Worm (Caenorhabditis elegans) whole organism, L1 larva: ENCODE data around the gene mec-3.

ENCODE experiments used
- C34B4.2 ChIP-seq: sonication (generic microtip); optimal IDR thresholded peaks from 2 replicates; lab custom pipeline; 2017; ENCODE audit warnings: mild to moderate bottlenecking, missing genetic modification characterization, missing compliant biosample characterization
- Y116A8C.19 ChIP-seq: sonication (generic microtip); optimal IDR thresholded peaks from 2 replicates; lab custom pipeline; 2016; ENCODE audit warnings: missing compliant biosample characterization, missing genetic modification characterization, borderline replicate concordance
- alr-1 ChIP-seq: fragments of 200-800 bp; sonication (Bioruptor generic); optimal IDR thresholded peaks from 2 replicates; lab custom pipeline; 2018; ENCODE audit warnings: borderline replicate concordance, mild to moderate bottlenecking, missing genetic modification characterization, missing compliant biosample characterization
- aly-2 ChIP-seq: fragments of 150-350 bp; optimal IDR thresholded peaks from 2 replicates; lab custom pipeline; 2014; ENCODE audit warnings: missing biosample characterization, missing genetic modification characterization
- ceh-63 ChIP-seq: fragments of 200-800 bp; sonication (Bioruptor generic); optimal IDR thresholded peaks from 2 replicates; lab custom pipeline; 2018; ENCODE audit warnings: mild to moderate bottlenecking, missing genetic modification characterization, missing compliant biosample characterization
- ceh-90 ChIP-seq: sonication (generic microtip); optimal IDR thresholded peaks from 2 replicates; lab custom pipeline; 2016; ENCODE audit warnings: missing genetic modification characterization, missing compliant biosample characterization
- dpl-1 ChIP-seq, 3 experiments: fragments of 150-350 bp in 2 of 3; sonication (generic microtip) in 1 of 3; optimal IDR thresholded peaks; 2 replicates each; lab custom pipeline; 2014 to 2017; ENCODE audit warnings: missing biosample characterization in 3 of 3, missing genetic modification characterization in 3 of 3, missing genetic modification reagents in 3 of 3
- efl-3 ChIP-seq: fragments of 200-800 bp; sonication (Bioruptor generic); optimal IDR thresholded peaks from 2 replicates; lab custom pipeline; 2018; ENCODE audit warnings: mild to moderate bottlenecking, missing genetic modification characterization, missing compliant biosample characterization
- elt-2 ChIP-seq: sonication (generic microtip); optimal IDR thresholded peaks from 2 replicates; lab custom pipeline; 2016; ENCODE audit warnings: missing genetic modification characterization, mild to moderate bottlenecking, inconsistent platforms, missing compliant biosample characterization, missing genetic modification reagents
- ets-5 ChIP-seq: fragments of 200-800 bp; sonication (Bioruptor generic); IDR thresholded peaks from 2 replicates; pipeline ENCODE4 v1.3.6; 2022; ENCODE audit warnings: missing genetic modification characterization, missing compliant biosample characterization
- fkh-10 ChIP-seq: sonication (generic microtip); optimal IDR thresholded peaks from 2 replicates; lab custom pipeline; 2017; ENCODE audit warnings: missing biosample characterization, missing genetic modification reagents, missing genetic modification characterization
- fkh-4 ChIP-seq: sonication (generic microtip); optimal IDR thresholded peaks from 2 replicates; lab custom pipeline; 2016; ENCODE audit warnings: missing compliant biosample characterization, missing genetic modification characterization, borderline replicate concordance
- fos-1 ChIP-seq: fragments of 150-350 bp; optimal IDR thresholded peaks from 2 replicates; lab custom pipeline; 2014; ENCODE audit warnings: missing biosample characterization, missing genetic modification characterization
- isw-1 ChIP-seq: fragments of 200-800 bp; sonication (Bioruptor generic); IDR thresholded peaks from 2 replicates; pipeline ENCODE4 v1.3.6; 2022; ENCODE audit warnings: missing genetic modification characterization, missing compliant biosample characterization
- jun-1 ChIP-seq: fragments of 150-350 bp; optimal IDR thresholded peaks from 2 replicates; lab custom pipeline; 2014; ENCODE audit warnings: missing biosample characterization, missing genetic modification reagents, missing genetic modification characterization
- lin-35 ChIP-seq, 2 experiments: fragments of 150-350 bp; optimal IDR thresholded peaks; 2 replicates each; lab custom pipeline; 2014; ENCODE audit warnings: missing biosample characterization in 2 of 2, missing genetic modification characterization in 2 of 2, missing genetic modification reagents in 2 of 2
- lin-39 ChIP-seq: fragments of 150-350 bp; optimal IDR thresholded peaks from 2 replicates; lab custom pipeline; 2014; ENCODE audit warnings: missing biosample characterization, missing genetic modification reagents, missing genetic modification characterization
- mef-2 ChIP-seq: fragments of 150-350 bp; optimal IDR thresholded peaks from 2 replicates; lab custom pipeline; 2014; ENCODE audit warnings: missing biosample characterization, missing genetic modification characterization
- nhr-19 ChIP-seq: fragments of 200-800 bp; sonication (Bioruptor generic); conservative IDR thresholded peaks from 2 replicates; pipeline ENCODE4 v1.3.6; 2022; ENCODE audit warnings: missing genetic modification characterization, missing compliant biosample characterization
- nhr-20 ChIP-seq: sonication (generic microtip); optimal IDR thresholded peaks from 2 replicates; lab custom pipeline; 2016; ENCODE audit warnings: mild to moderate bottlenecking, missing genetic modification characterization, missing compliant biosample characterization
- nhr-237 ChIP-seq: fragments of 150-350 bp; optimal IDR thresholded peaks from 2 replicates; lab custom pipeline; 2014; ENCODE audit warnings: missing biosample characterization, missing genetic modification characterization
- nhr-28 ChIP-seq: fragments of 150-350 bp; optimal IDR thresholded peaks from 2 replicates; lab custom pipeline; 2014; ENCODE audit warnings: missing biosample characterization, missing genetic modification characterization
- nhr-71 ChIP-seq: sonication (generic microtip); optimal IDR thresholded peaks from 2 replicates; lab custom pipeline; 2016; ENCODE audit warnings: mild to moderate bottlenecking, missing genetic modification characterization, moderate library complexity, missing compliant biosample characterization
- nhr-76 ChIP-seq: sonication (generic microtip); optimal IDR thresholded peaks from 2 replicates; lab custom pipeline; 2017; ENCODE audit warnings: missing biosample characterization, missing genetic modification characterization
- nhr-90 ChIP-seq: sonication (generic microtip); optimal IDR thresholded peaks from 2 replicates; lab custom pipeline; 2016; ENCODE audit warnings: mild to moderate bottlenecking, missing genetic modification characterization, missing compliant biosample characterization; ENCODE audit not compliant: poor library complexity
- pag-3 ChIP-seq: sonication (generic microtip); optimal IDR thresholded peaks from 2 replicates; lab custom pipeline; 2017; ENCODE audit warnings: missing genetic modification characterization, mild to moderate bottlenecking, missing compliant biosample characterization, antibody characterized with exemption, borderline replicate concordance; ENCODE audit not compliant: insufficient read depth
- pqm-1 ChIP-seq: sonication (generic microtip); optimal IDR thresholded peaks from 3 replicates; lab custom pipeline; 2017; ENCODE audit warnings: missing biosample characterization, missing genetic modification characterization
- rnt-1 ChIP-seq: sonication (generic microtip); optimal IDR thresholded peaks from 2 replicates; lab custom pipeline; 2016; ENCODE audit warnings: mild to moderate bottlenecking, missing genetic modification characterization, moderate library complexity, missing compliant biosample characterization
- sox-4 ChIP-seq: sonication (generic microtip); optimal IDR thresholded peaks from 2 replicates; lab custom pipeline; 2016; ENCODE audit warnings: missing genetic modification characterization, missing compliant biosample characterization
- sptf-1 ChIP-seq: fragments of 150-350 bp; optimal IDR thresholded peaks from 2 replicates; lab custom pipeline; 2014; ENCODE audit warnings: missing biosample characterization, missing genetic modification characterization
- sup-37 ChIP-seq: fragments of 200-800 bp; sonication (Bioruptor generic); optimal IDR thresholded peaks from 2 replicates; lab custom pipeline; 2018; ENCODE audit warnings: mild to moderate bottlenecking, missing genetic modification characterization, missing compliant biosample characterization
- tbx-2 ChIP-seq: sonication (generic microtip); optimal IDR thresholded peaks from 2 replicates; lab custom pipeline; 2016; ENCODE audit warnings: missing genetic modification characterization, missing compliant biosample characterization
- unc-130 ChIP-seq: fragments of 150-350 bp; optimal IDR thresholded peaks from 2 replicates; lab custom pipeline; 2017; ENCODE audit warnings: missing biosample characterization, missing genetic modification characterization, inconsistent platforms
- unc-30 ChIP-seq: sonication (generic microtip); optimal IDR thresholded peaks from 2 replicates; lab custom pipeline; 2017; ENCODE audit warnings: missing biosample characterization, missing genetic modification characterization
- unc-62 ChIP-seq: fragments of 150-350 bp; optimal IDR thresholded peaks from 2 replicates; lab custom pipeline; 2014; ENCODE audit warnings: missing biosample characterization, missing genetic modification reagents, missing genetic modification characterization
- unc-98 ChIP-seq: fragments of 200-800 bp; sonication (Bioruptor generic); IDR thresholded peaks from 2 replicates; pipeline ENCODE4 v1.3.6; 2022; ENCODE audit warnings: missing genetic modification characterization, missing compliant biosample characterization
- vab-15 ChIP-seq: sonication (generic microtip); optimal IDR thresholded peaks from 2 replicates; lab custom pipeline; 2017; ENCODE audit warnings: missing genotype, mild to moderate bottlenecking, missing genetic modification characterization, missing compliant biosample characterization
- zag-1 ChIP-seq: fragments of 150-350 bp; optimal IDR thresholded peaks from 2 replicates; lab custom pipeline; 2014; ENCODE audit warnings: missing biosample characterization, missing genetic modification characterization
- zip-4 ChIP-seq: fragments of 200-800 bp; sonication (Bioruptor generic); optimal IDR thresholded peaks from 2 replicates; lab custom pipeline; 2018; ENCODE audit warnings: mild to moderate bottlenecking, missing genetic modification characterization, moderate library complexity, missing compliant biosample characterization
- ztf-11 ChIP-seq, 2 experiments: sonication (generic microtip); optimal IDR thresholded peaks; 2 replicates each; lab custom pipeline; 2016 to 2017; ENCODE audit warnings: missing genetic modification characterization in 2 of 2, missing biosample characterization in 1 of 2, missing compliant biosample characterization in 1 of 2
- ztf-4 ChIP-seq: fragments of 150-350 bp; optimal IDR thresholded peaks from 2 replicates; lab custom pipeline; 2014; ENCODE audit warnings: missing biosample characterization, missing genetic modification characterization

Gene mec-3

DNA sequence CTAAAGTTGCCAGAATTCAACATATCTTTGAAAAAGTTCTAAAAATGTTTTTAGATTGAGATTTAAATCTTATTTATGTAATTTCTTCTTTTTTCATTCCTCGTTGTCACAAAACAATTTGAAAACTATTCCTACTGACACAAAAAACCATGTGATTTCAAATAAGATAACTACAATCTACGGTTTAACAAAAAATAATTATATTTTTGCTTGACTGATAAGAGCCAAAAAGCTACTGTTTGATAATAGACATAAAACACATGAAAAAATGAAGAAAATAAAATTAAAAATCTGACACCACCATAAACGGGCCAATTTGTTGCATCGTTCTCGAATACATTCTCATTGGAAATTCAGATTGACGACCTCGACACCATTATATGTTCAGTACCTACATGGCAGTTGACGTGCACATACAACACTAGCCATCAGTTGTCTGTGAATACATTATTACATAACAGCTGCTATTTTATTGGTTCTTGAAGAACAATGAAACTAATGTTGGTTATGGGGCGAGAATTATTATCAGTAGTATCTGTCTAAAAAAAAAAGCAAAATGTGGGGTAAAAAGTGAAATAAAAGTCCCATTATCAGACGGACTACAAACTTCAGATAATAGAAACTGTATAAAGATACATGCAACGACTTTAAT is 2.4 kb upstream of the mec-3 start, which contains the start of gene ugt-43:
TSS of gene ugt-43 (plus strand) at position 602 of the 652 bp plus-strand sequence.
- no peak for TF ChIP-seq pqm-1 (tag; lab: Kevin White, UChicago)
- TF ChIP-seq elt-2 (tag; lab: Kevin White, UChicago), result peak; percentile 60

DNA sequence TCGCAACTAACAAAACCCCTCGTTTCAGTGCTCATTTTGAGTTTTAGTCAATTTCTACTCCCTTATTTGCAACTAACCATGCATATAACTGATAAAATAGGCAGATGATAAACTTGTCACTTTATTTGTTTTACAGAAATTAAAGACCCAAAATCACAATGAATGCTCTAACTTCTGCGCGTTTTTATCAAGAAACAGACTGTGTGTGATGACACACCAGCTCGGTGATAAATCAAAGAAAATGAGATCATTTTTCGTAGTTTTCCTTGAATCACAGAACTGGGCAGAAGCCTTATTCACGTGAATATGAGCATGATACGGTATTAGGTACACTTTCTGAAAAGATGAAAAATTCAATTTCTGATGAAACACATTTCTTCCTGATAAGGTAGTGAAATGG is 1.5 kb upstream of the mec-3 start:
- TF ChIP-seq nhr-71 (tag; lab: Kevin White, UChicago), result peak; percentile 43
- no peak for TF ChIP-seq lin-39
- no peak for TF ChIP-seq alr-1
- no peak for TF ChIP-seq aly-2 (tag; lab: Kevin White, UChicago)
- no peak for TF ChIP-seq nhr-76 (tag; lab: Kevin White, UChicago)
- no peak for TF ChIP-seq nhr-28 (tag; lab: Kevin White, UChicago)
- no peak for TF ChIP-seq nhr-237 (tag; lab: Kevin White, UChicago)
- no peak for TF ChIP-seq vab-15 (tag; lab: Kevin White, UChicago)
- TF ChIP-seq unc-62, result no peak
- peak; percentile 99 for TF ChIP-seq elt-2 (tag; lab: Kevin White, UChicago)
- TF ChIP-seq ztf-4, result no peak
- no peak for TF ChIP-seq ceh-63 (GFP tag; lab: Kevin White, UChicago)
- no peak for TF ChIP-seq efl-3 (GFP tag; lab: Kevin White, UChicago)
- no peak for TF ChIP-seq pqm-1 (tag; lab: Kevin White, UChicago)
- TF ChIP-seq zag-1, result no peak
- TF ChIP-seq fos-1 (tag; lab: Kevin White, UChicago), result no peak
- TF ChIP-seq isw-1 (GFP tag; lab: Robert Waterston, UW), result no peak
- no peak for TF ChIP-seq fkh-4 (tag; lab: Kevin White, UChicago)
- peak; percentile 42 for TF ChIP-seq nhr-90 (tag; lab: Kevin White, UChicago)
- TF ChIP-seq unc-30 (tag; lab: Kevin White, UChicago), result no peak
- no peak for TF ChIP-seq zip-4 (GFP tag; lab: Kevin White, UChicago)
- no peak for TF ChIP-seq nhr-19 (GFP tag; lab: Robert Waterston, UW)
- no peak for TF ChIP-seq dpl-1 (GFP tag; optimal IDR thresholded peaks at IDR 0.05; lab: Kevin White, UChicago)
- TF ChIP-seq unc-98 (GFP tag; lab: Robert Waterston, UW), result no peak
- TF ChIP-seq nhr-20, result peak; percentile 51
- TF ChIP-seq lin-35 (GFP tag; optimal IDR thresholded peaks at IDR 0.05; lab: Kevin White, UChicago), result peak in 1 of 2 experiments; percentile 21
- TF ChIP-seq jun-1 (tag; lab: Kevin White, UChicago), result no peak
- TF ChIP-seq mef-2, result no peak
- no peak for TF ChIP-seq ztf-11 (tag; optimal IDR thresholded peaks at IDR 0.05; lab: Kevin White, UChicago)
- TF ChIP-seq fkh-10 (GFP tag; lab: Kevin White, UChicago), result no peak
- TF ChIP-seq ets-5 (GFP tag; lab: Robert Waterston, UW), result no peak

DNA sequence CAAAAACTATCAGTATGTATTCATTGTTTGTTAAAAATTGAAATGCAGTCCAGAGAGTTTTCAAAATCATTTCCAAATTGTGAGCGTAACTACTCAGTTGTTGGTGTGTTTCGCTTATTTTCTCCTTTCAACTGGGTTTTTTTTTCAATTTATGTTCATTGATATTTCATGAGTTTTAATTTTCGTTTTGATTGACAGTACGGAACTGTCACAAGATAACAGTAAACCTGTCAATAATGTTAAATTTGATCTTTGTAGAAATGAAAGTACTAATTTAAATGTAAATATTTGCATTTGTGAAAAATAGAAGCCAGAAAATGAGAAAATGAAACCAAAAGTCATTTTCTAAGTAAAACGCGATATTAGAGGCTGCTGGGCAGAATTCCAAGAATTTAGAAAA is 941 bp upstream of the mec-3 start:
- TF ChIP-seq rnt-1, result no peak
- no peak for TF ChIP-seq alr-1
- TF ChIP-seq ztf-11 (tag; optimal IDR thresholded peaks at IDR 0.05; lab: Kevin White, UChicago), result no peak
- TF ChIP-seq nhr-71 (tag; lab: Kevin White, UChicago), result no peak
- TF ChIP-seq sup-37 (GFP tag; lab: Kevin White, UChicago), result no peak
- no peak for TF ChIP-seq Y116A8C.19 (tag; lab: Kevin White, UChicago)
- no peak for TF ChIP-seq sox-4
- TF ChIP-seq unc-130, result no peak
- no peak for TF ChIP-seq sptf-1
- TF ChIP-seq pag-3 (tag; lab: Kevin White, UChicago), result no peak
- no peak for TF ChIP-seq C34B4.2 (tag; lab: Kevin White, UChicago)
- TF ChIP-seq fkh-10 (GFP tag; lab: Kevin White, UChicago), result no peak
- TF ChIP-seq tbx-2 (tag; lab: Kevin White, UChicago), result no peak
- TF ChIP-seq pqm-1 (tag; lab: Kevin White, UChicago), result no peak
- no peak for TF ChIP-seq ceh-90
- TF ChIP-seq fkh-4 (tag; lab: Kevin White, UChicago), result no peak
- TF ChIP-seq zip-4 (GFP tag; lab: Kevin White, UChicago), result no peak
